Fruit fly (Drosophila melanogaster): ENCODE measurements around the gene brwl.

The brwl gene

dm6 chr2L:9569588-9570434 lies 1.1 kb downstream of the brwl start (continued):
- TF ChIP-seq CG7271 (tag; optimal IDR thresholded peaks at IDR 0.05) (peak; percentile 56), CG31365 (tag; optimal IDR thresholded peaks at IDR 0.05) (peak; percentile 68), ci (GFP tag; IDR thresholded peaks at IDR 0.05) (peak; percentile 81), abd-A (tag; optimal IDR thresholded peaks at IDR 0.05) (peak; percentile 71), twi (tag; optimal IDR thresholded peaks at IDR 0.05) (peak; percentile 92), crol (GFP tag; IDR thresholded peaks at IDR 0.05) (peak; percentile 54), Dref (GFP tag; IDR thresholded peaks at IDR 0.05) (no peak), sna (GFP tag; IDR thresholded peaks at IDR 0.05; ENCODE audit: partially characterized antibody) (no peak), ken (GFP tag; IDR thresholded peaks at IDR 0.05) (peak; percentile 71; the same call in 2 of the 3 replicates), CG31224 (GFP tag; IDR thresholded peaks at IDR 0.05) (peak; percentile 82), zfh1 (GFP tag; IDR thresholded peaks at IDR 0.05) (peak; percentile 89), Sry-β (GFP tag; optimal IDR thresholded peaks at IDR 0.05) (peak; percentile 48), gro (GFP tag; optimal IDR thresholded peaks at IDR 0.05) (peak; percentile 85), CG8765 (GFP tag; IDR thresholded peaks at IDR 0.05) (peak; percentile 76), Dip2 (GFP tag; IDR thresholded peaks at IDR 0.05) (peak; percentile 35; the same call in 1 of the 2 replicates), emc (GFP tag; optimal IDR thresholded peaks at IDR 0.05) (peak; percentile 32), wor (GFP tag; IDR thresholded peaks at IDR 0.05) (peak; percentile 83), kah (GFP tag; optimal IDR thresholded peaks at IDR 0.05) (peak; percentile 90), Hmr (GFP tag; optimal IDR thresholded peaks at IDR 0.05) (peak; percentile 98), CG43689 (GFP tag; IDR thresholded peaks at IDR 0.05) (peak; percentile 67), seq (GFP tag; IDR thresholded peaks at IDR 0.05) (peak; percentile 92), CG6813 (GFP tag; optimal IDR thresholded peaks at IDR 0.05) (peak; percentile 94), Hey (tag; optimal IDR thresholded peaks at IDR 0.05) (peak; percentile 35), CG9437 (GFP tag; optimal IDR thresholded peaks at IDR 0.05) (peak; percentile 95), jing (GFP tag; optimal IDR thresholded peaks at IDR 0.05) (peak; percentile 81), her (GFP tag; optimal IDR thresholded peaks at IDR 0.05) (peak; percentile 74), cad (GFP tag; optimal IDR thresholded peaks at IDR 0.05) (no peak), dysf (GFP tag; IDR thresholded peaks at IDR 0.05) (peak; percentile 96), mirr (GFP tag; optimal IDR thresholded peaks at IDR 0.05) (peak; percentile 64), kay (GFP tag; optimal IDR thresholded peaks at IDR 0.05) (peak; percentile 93), ERR (GFP tag; optimal IDR thresholded peaks at IDR 0.05) (no peak), NC2β (GFP tag; optimal IDR thresholded peaks at IDR 0.05) (peak; percentile 52), CG42726 (GFP tag; IDR thresholded peaks at IDR 0.05; ENCODE audit: partially characterized antibody) (no peak), mam (GFP tag; optimal IDR thresholded peaks at IDR 0.05) (peak; percentile 83), CG11504 (tag; optimal IDR thresholded peaks at IDR 0.05) (peak; percentile 99), amos (GFP tag; IDR thresholded peaks at IDR 0.05; ENCODE audit: partially characterized antibody) (peak; percentile 31; the same call in 1 of the 2 replicates), CG17802 (tag; optimal IDR thresholded peaks at IDR 0.05) (peak; percentile 62), slbo (GFP tag; IDR thresholded peaks at IDR 0.05) (peak; percentile 90), CG1024 (GFP tag; IDR thresholded peaks at IDR 0.05) (peak; percentile 77), wek (GFP tag; optimal IDR thresholded peaks at IDR 0.05) (peak; percentile 66), CG4730 (GFP tag; IDR thresholded peaks at IDR 0.05) (peak; percentile 74), sr (GFP tag; IDR thresholded peaks at IDR 0.05) (peak; percentile 18; the same call in 1 of the 3 replicates), Sox100B (GFP tag; optimal IDR thresholded peaks at IDR 0.05) (peak; percentile 98), CG4404 (GFP tag; IDR thresholded peaks at IDR 0.05) (peak; percentile 87), CG7745 (tag; optimal IDR thresholded peaks at IDR 0.05) (no peak), dmrt11E (tag; optimal IDR thresholded peaks at IDR 0.05) (peak; percentile 93), CG31388 (GFP tag; optimal IDR thresholded peaks at IDR 0.05) (peak; percentile 86), D19A (tag; optimal IDR thresholded peaks at IDR 0.05) (peak; percentile 94), zfh2 (GFP tag; optimal IDR thresholded peaks at IDR 0.05) (peak; percentile 87)
